Fruit fly (Drosophila melanogaster) whole organism, embryonic: ENCODE data around the gene Ubi-p63E.

Experiments used
- Antp ChIP-seq: fragments of 200-800 bp; sonication (Bioruptor generic); optimal IDR thresholded peaks from 3 replicates; lab custom pipeline; 2016; ENCODE audit warnings: missing biosample characterization, missing genetic modification characterization
- B-H1 ChIP-seq: fragments of 200-800 bp; sonication (Bioruptor generic); IDR thresholded peaks from 3 replicates; pipeline ENCODE4 v1.3.6; 2022; ENCODE audit warnings: missing biosample characterization, missing genetic modification characterization
- BtbVII ChIP-seq: fragments of 200-800 bp; sonication (Bioruptor generic); optimal IDR thresholded peaks from 3 replicates; lab custom pipeline; 2017; ENCODE audit warnings: missing biosample characterization, mild to moderate bottlenecking, missing genetic modification characterization
- CG10147 ChIP-seq: fragments of 200-800 bp; sonication (Bioruptor generic); optimal IDR thresholded peaks from 2 replicates; lab custom pipeline; 2019; ENCODE audit warnings: missing biosample characterization, mild to moderate bottlenecking, missing genetic modification characterization, moderate library complexity
- CG12104 ChIP-seq: fragments of 200-800 bp; sonication (Bioruptor generic); optimal IDR thresholded peaks from 3 replicates; lab custom pipeline; 2016; ENCODE audit warnings: missing biosample characterization, missing genetic modification characterization
- CG14050 ChIP-seq: fragments of 200-800 bp; sonication (Bioruptor generic); IDR thresholded peaks from 3 replicates; pipeline ENCODE4 v1.3.6; 2022; ENCODE audit warnings: missing biosample characterization, missing genetic modification characterization
- CG14710 ChIP-seq: fragments of 200-800 bp; sonication (Bioruptor generic); optimal IDR thresholded peaks from 3 replicates; lab custom pipeline; 2019; ENCODE audit warnings: missing biosample characterization, mild to moderate bottlenecking, missing genetic modification characterization, moderate library complexity
- CG15269 ChIP-seq: fragments of 200-800 bp; sonication (Bioruptor generic); optimal IDR thresholded peaks from 2 replicates; lab custom pipeline; 2018; ENCODE audit warnings: missing biosample characterization, mild to moderate bottlenecking, missing genetic modification characterization, moderate library complexity
- CG15514 ChIP-seq: fragments of 200-800 bp; sonication (Bioruptor generic); optimal IDR thresholded peaks from 3 replicates; lab custom pipeline; 2017; ENCODE audit warnings: missing biosample characterization, missing genetic modification characterization, mild to moderate bottlenecking, moderate library complexity, missing genetic modification reagents
- CG17385 ChIP-seq: fragments of 200-800 bp; sonication (Bioruptor generic); optimal IDR thresholded peaks from 3 replicates; lab custom pipeline; 2018; ENCODE audit warnings: missing biosample characterization, mild to moderate bottlenecking, missing genetic modification characterization
- CG17568 ChIP-seq: fragments of 200-800 bp; sonication (Bioruptor generic); optimal IDR thresholded peaks from 2 replicates; lab custom pipeline; 2018; ENCODE audit warnings: missing biosample characterization, mild to moderate bottlenecking, missing genetic modification characterization, moderate library complexity
- CG17912 ChIP-seq: fragments of 200-800 bp; sonication (Bioruptor generic); optimal IDR thresholded peaks from 2 replicates; lab custom pipeline; 2018; ENCODE audit warnings: missing biosample characterization, mild to moderate bottlenecking, missing genetic modification characterization
- CG18764 ChIP-seq: fragments of 200-800 bp; sonication (Bioruptor generic); optimal IDR thresholded peaks from 3 replicates; lab custom pipeline; 2016; ENCODE audit warnings: missing biosample characterization, missing genetic modification characterization
- CG2712 ChIP-seq: fragments of 200-800 bp; optimal IDR thresholded peaks from 3 replicates; lab custom pipeline; 2019; ENCODE audit warnings: missing biosample characterization, mild to moderate bottlenecking, missing genetic modification characterization, moderate library complexity
- CG33213 ChIP-seq: fragments of 200-800 bp; sonication (Bioruptor generic); optimal IDR thresholded peaks from 3 replicates; lab custom pipeline; 2016; ENCODE audit warnings: missing biosample characterization, missing genetic modification characterization
- CG3995 ChIP-seq: fragments of 200-800 bp; sonication (Bioruptor generic); optimal IDR thresholded peaks from 3 replicates; lab custom pipeline; 2016; ENCODE audit warnings: missing biosample characterization, missing genetic modification characterization
- CG7786 ChIP-seq: fragments of 200-800 bp; sonication (Bioruptor generic); optimal IDR thresholded peaks from 2 replicates; lab custom pipeline; 2016; ENCODE audit warnings: missing biosample characterization, missing genetic modification characterization
- CG8089 ChIP-seq: fragments of 200-800 bp; sonication (Bioruptor generic); optimal IDR thresholded peaks from 3 replicates; lab custom pipeline; 2016; ENCODE audit warnings: missing biosample characterization, missing genetic modification characterization
- CG9215 ChIP-seq: fragments of 200-800 bp; sonication (Bioruptor generic); IDR thresholded peaks from 2 replicates; pipeline ENCODE4 v1.3.6; 2022; ENCODE audit warnings: missing biosample characterization, missing genetic modification characterization
- Dad ChIP-seq: fragments of 200-800 bp; sonication (Bioruptor generic); optimal IDR thresholded peaks from 3 replicates; lab custom pipeline; 2016; ENCODE audit warnings: missing biosample characterization, missing genetic modification characterization
- Deaf1 ChIP-seq: fragments of 200-800 bp; optimal IDR thresholded peaks from 3 replicates; lab custom pipeline; 2019; ENCODE audit warnings: missing biosample characterization, mild to moderate bottlenecking, missing genetic modification characterization, moderate library complexity
- Dfd ChIP-seq, 2 experiments: fragments of >200 bp; optimal IDR thresholded peaks; 2 replicates each; lab custom pipeline; 2017; ENCODE audit warnings: missing biosample characterization in 2 of 2, missing genetic modification characterization in 2 of 2
- Ets65A ChIP-seq: fragments of 200-800 bp; sonication (Bioruptor generic); peaks from one replicate; lab custom pipeline; 2016; ENCODE audit warnings: missing biosample characterization, missing genetic modification characterization
- HLH4C ChIP-seq: fragments of 200-800 bp; sonication (Bioruptor generic); IDR thresholded peaks from 3 replicates; pipeline ENCODE4 v1.3.6; 2022; ENCODE audit warnings: missing biosample characterization, missing genetic modification characterization; ENCODE audit not compliant: partially characterized antibody
- HmgZ ChIP-seq: fragments of 200-800 bp; sonication (Bioruptor generic); optimal IDR thresholded peaks from 2 replicates; lab custom pipeline; 2018; ENCODE audit warnings: missing biosample characterization, mild to moderate bottlenecking, missing genetic modification characterization
- Hmr ChIP-seq: fragments of 200-800 bp; sonication (Bioruptor generic); optimal IDR thresholded peaks from 3 replicates; lab custom pipeline; 2017; ENCODE audit warnings: mild to moderate bottlenecking, missing biosample characterization, missing genetic modification reagents, missing genetic modification characterization
- MTF-1 ChIP-seq: fragments of 200-800 bp; sonication (Bioruptor generic); optimal IDR thresholded peaks from 2 replicates; lab custom pipeline; 2018; ENCODE audit warnings: missing biosample characterization, mild to moderate bottlenecking, missing genetic modification characterization, borderline replicate concordance
- Mes4 ChIP-seq: fragments of 200-800 bp; sonication (Bioruptor generic); optimal IDR thresholded peaks from 2 replicates; lab custom pipeline; 2016; ENCODE audit warnings: missing biosample characterization, missing genetic modification characterization
- Trl ChIP-seq, 3 experiments: fragments of >200 bp in 2 of 3; fragments of 200-800 bp in 1 of 3; sonication (Bioruptor generic) in 1 of 3; optimal IDR thresholded peaks; 2 replicates in 1 of 3; 3 replicates in 2 of 3; lab custom pipeline; 2016 to 2017; ENCODE audit warnings: missing biosample characterization in 1 of 3, missing genetic modification characterization in 1 of 3
- Usf ChIP-seq: fragments of 200-800 bp; sonication (Bioruptor generic); optimal IDR thresholded peaks from 2 replicates; lab custom pipeline; 2017; ENCODE audit warnings: missing genotype, missing biosample characterization, missing genetic modification characterization
- al ChIP-seq: fragments of 200-800 bp; sonication (Bioruptor generic); IDR thresholded peaks from 2 replicates; pipeline ENCODE4 v1.3.6; 2022; ENCODE audit warnings: missing biosample characterization, missing genetic modification characterization
- amos ChIP-seq: fragments of 200-800 bp; sonication (Bioruptor generic); IDR thresholded peaks from 2 replicates; pipeline ENCODE4 v1.3.6; 2022; ENCODE audit warnings: missing biosample characterization, missing genetic modification characterization; ENCODE audit not compliant: partially characterized antibody
- az2 ChIP-seq: fragments of 200-800 bp; sonication (Bioruptor generic); optimal IDR thresholded peaks from 3 replicates; lab custom pipeline; 2016; ENCODE audit warnings: missing biosample characterization, missing genetic modification characterization
- bbx ChIP-seq: fragments of 200-800 bp; sonication (Bioruptor generic); IDR thresholded peaks from 2 replicates; pipeline ENCODE4 v1.3.6; 2022; ENCODE audit warnings: missing biosample characterization, missing genetic modification characterization; ENCODE audit not compliant: partially characterized antibody
- cato ChIP-seq: fragments of 200-800 bp; sonication (Bioruptor generic); optimal IDR thresholded peaks from 2 replicates; lab custom pipeline; 2016; ENCODE audit warnings: missing biosample characterization, missing genetic modification characterization, borderline replicate concordance
- ci ChIP-seq: fragments of 200-800 bp; sonication (Bioruptor generic); IDR thresholded peaks from 3 replicates; pipeline ENCODE4 v1.3.6; 2022; ENCODE audit warnings: missing biosample characterization, missing genetic modification characterization
- dysf ChIP-seq: fragments of 200-800 bp; sonication (Bioruptor generic); IDR thresholded peaks from 3 replicates; pipeline ENCODE4 v1.3.6; 2022; ENCODE audit warnings: missing biosample characterization, missing genetic modification characterization
- ftz-f1 ChIP-seq: fragments of 200-800 bp; sonication (Bioruptor generic); optimal IDR thresholded peaks from 2 replicates; lab custom pipeline; 2016; ENCODE audit warnings: missing biosample characterization, missing genetic modification characterization
- jumu ChIP-seq: fragments of 200-800 bp; sonication (Bioruptor generic); optimal IDR thresholded peaks from 3 replicates; lab custom pipeline; 2016; ENCODE audit warnings: missing biosample characterization, missing genetic modification characterization
- luna ChIP-seq: fragments of 200-800 bp; sonication (Bioruptor generic); optimal IDR thresholded peaks from 2 replicates; lab custom pipeline; 2016; ENCODE audit warnings: missing biosample characterization, missing genetic modification characterization
- pita ChIP-seq: fragments of 200-800 bp; sonication (Bioruptor generic); optimal IDR thresholded peaks from 2 replicates; lab custom pipeline; 2017; ENCODE audit warnings: missing biosample characterization, mild to moderate bottlenecking, missing genetic modification characterization
- prd ChIP-seq, 3 experiments: fragments of >200 bp in 2 of 3; fragments of 200-800 bp in 1 of 3; sonication (Bioruptor generic) in 1 of 3; optimal IDR thresholded peaks in 2 of 3; IDR thresholded peaks in 1 of 3; 2 replicates in 2 of 3; 3 replicates in 1 of 3; pipeline versions ENCODE4 v1.3.6 to Lab custom; 2017 to 2022; ENCODE audit warnings: missing biosample characterization in 1 of 3, missing genetic modification characterization in 1 of 3
- sisA ChIP-seq: fragments of 200-800 bp; sonication (Bioruptor generic); IDR thresholded peaks from 2 replicates; pipeline ENCODE4 v1.3.6; 2022; ENCODE audit warnings: missing biosample characterization, missing genetic modification characterization
- slou ChIP-seq: fragments of 200-800 bp; sonication (Bioruptor generic); optimal IDR thresholded peaks from 3 replicates; lab custom pipeline; 2016; ENCODE audit warnings: missing biosample characterization, missing genetic modification characterization
- sug ChIP-seq: fragments of 200-800 bp; optimal IDR thresholded peaks from 2 replicates; lab custom pipeline; 2019; ENCODE audit warnings: missing biosample characterization, mild to moderate bottlenecking, missing genetic modification characterization, moderate library complexity
- tna ChIP-seq: fragments of 200-800 bp; sonication (Bioruptor generic); IDR thresholded peaks from 2 replicates; pipeline ENCODE4 v1.3.6; 2022; ENCODE audit warnings: missing biosample characterization, missing genetic modification characterization; ENCODE audit not compliant: partially characterized antibody
- trh ChIP-seq: fragments of 200-800 bp; sonication (Bioruptor generic); optimal IDR thresholded peaks from 2 replicates; lab custom pipeline; 2016; ENCODE audit warnings: missing biosample characterization, missing genetic modification characterization
- wek ChIP-seq: fragments of 200-800 bp; sonication (Bioruptor generic); optimal IDR thresholded peaks from 3 replicates; lab custom pipeline; 2018; ENCODE audit warnings: missing biosample characterization, mild to moderate bottlenecking, missing genetic modification characterization, moderate library complexity

Ubi-p63E gene

DNA sequence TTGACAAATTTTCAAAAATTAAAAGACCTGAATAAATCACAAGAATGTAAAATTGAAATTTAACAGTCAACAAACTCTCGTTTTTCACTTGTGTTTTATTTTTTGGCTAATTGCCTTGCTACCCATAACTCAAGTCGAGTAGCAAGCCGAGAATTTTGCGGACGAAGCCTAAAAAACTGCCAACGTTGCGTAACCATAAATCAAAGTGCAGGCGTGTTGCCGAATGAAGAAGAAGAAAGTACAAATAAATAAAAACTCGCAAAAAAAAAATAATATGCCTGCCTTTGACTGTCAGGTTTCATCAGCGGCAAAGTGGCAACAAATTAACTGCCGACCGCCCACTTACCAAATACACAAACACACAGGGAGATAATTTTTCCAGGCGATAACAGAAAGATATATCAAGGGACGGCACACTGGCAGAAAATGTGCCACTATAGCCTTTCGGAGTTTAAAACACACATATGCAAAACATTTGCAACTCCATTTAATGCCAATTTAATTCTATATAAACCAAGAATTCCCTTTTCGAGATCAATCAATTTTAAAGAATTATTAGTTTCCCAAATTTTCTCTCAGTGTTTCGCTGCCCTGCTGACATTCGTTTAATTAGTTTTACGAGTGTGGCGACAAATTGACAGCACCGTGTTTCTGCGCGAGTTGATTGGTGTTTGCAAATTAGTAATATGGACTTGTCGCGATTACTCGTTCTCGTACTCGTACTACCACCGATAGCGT lies 25.4 kb upstream of the Ubi-p63E start (continued):
- peak; percentile 93 for TF ChIP-seq CG7786
- TF ChIP-seq az2 (GFP tag; lab: Kevin White, UChicago): peak; percentile 83
- peak; percentile 92 for TF ChIP-seq Hmr (GFP tag; lab: Kevin White, UChicago)
- no peak for TF ChIP-seq prd (optimal IDR thresholded peaks at IDR 0.05; lab: Kevin White, UChicago)
- TF ChIP-seq prd (GFP tag; IDR thresholded peaks at IDR 0.05; lab: Robert Waterston, UW): peak; percentile 89
- TF ChIP-seq CG10147 (GFP tag; lab: Kevin White, UChicago): peak; percentile 83
- peak; percentile 93 for TF ChIP-seq CG15269 (tag; lab: Kevin White, UChicago)
- peak; percentile 79 for TF ChIP-seq Antp (GFP tag; lab: Kevin White, UChicago)
- peak; percentile 74 for TF ChIP-seq CG33213 (GFP tag; lab: Kevin White, UChicago)
- TF ChIP-seq Deaf1 (tag; lab: Kevin White, UChicago): peak; percentile 55
- peak; percentile 82 for TF ChIP-seq CG14050
- TF ChIP-seq pita (GFP tag; lab: Kevin White, UChicago): no peak
- TF ChIP-seq HmgZ (tag; lab: Kevin White, UChicago): peak; percentile 95
- peak; percentile 56 for TF ChIP-seq wek (GFP tag; lab: Kevin White, UChicago)
- peak; percentile 43 for TF ChIP-seq CG18764 (GFP tag; lab: Kevin White, UChicago)
- TF ChIP-seq Trl (optimal IDR thresholded peaks at IDR 0.05; lab: Kevin White, UChicago): no peak
- TF ChIP-seq Trl (GFP tag; optimal IDR thresholded peaks at IDR 0.05; lab: Kevin White, UChicago): peak; percentile 81
- no peak for TF ChIP-seq amos (GFP tag; lab: Robert Waterston, UW)
- peak; percentile 69 for TF ChIP-seq B-H1 (GFP tag; lab: Robert Waterston, UW)
- TF ChIP-seq CG17912: peak; percentile 20
- TF ChIP-seq HLH4C (GFP tag; lab: Robert Waterston, UW): no peak
- peak; percentile 67 for TF ChIP-seq MTF-1 (GFP tag; lab: Kevin White, UChicago)
- TF ChIP-seq CG17568 (GFP tag; lab: Kevin White, UChicago): peak; percentile 72
- peak; percentile 89 for TF ChIP-seq BtbVII (GFP tag; lab: Kevin White, UChicago)
- TF ChIP-seq CG2712 (tag; lab: Kevin White, UChicago): peak; percentile 68
- peak; percentile 90 for TF ChIP-seq dysf
- peak; percentile 99 for TF ChIP-seq Ets65A (GFP tag; lab: Kevin White, UChicago)
- TF ChIP-seq luna (GFP tag; lab: Kevin White, UChicago): peak; percentile 59
- TF ChIP-seq CG12104: peak; percentile 76
- TF ChIP-seq CG14710 (tag; lab: Kevin White, UChicago): no peak
- TF ChIP-seq sisA (GFP tag; lab: Robert Waterston, UW): peak; percentile 87
- no peak for TF ChIP-seq ftz-f1
- no peak for TF ChIP-seq bbx
- TF ChIP-seq CG8089 (GFP tag; lab: Kevin White, UChicago): peak; percentile 57
- peak; percentile 61 for TF ChIP-seq slou
- peak; percentile 72 for TF ChIP-seq Dad
- TF ChIP-seq tna: no peak
- TF ChIP-seq al (GFP tag; lab: Robert Waterston, UW): peak; percentile 84
- TF ChIP-seq Dfd (GFP tag; optimal IDR thresholded peaks at IDR 0.05; lab: Kevin White, UChicago): no peak
- peak; percentile 92 for TF ChIP-seq ci (GFP tag; lab: Robert Waterston, UW)
- peak; percentile 78 for TF ChIP-seq Mes4 (GFP tag; lab: Kevin White, UChicago)
- TF ChIP-seq sug: peak; percentile 86
- peak; percentile 77 for TF ChIP-seq jumu (GFP tag; lab: Kevin White, UChicago)
- peak; percentile 86 for TF ChIP-seq CG9215 (GFP tag; lab: Robert Waterston, UW)
- TF ChIP-seq cato (GFP tag; lab: Kevin White, UChicago): peak; percentile 42
- peak; percentile 74 for TF ChIP-seq Usf (GFP tag; lab: Kevin White, UChicago)
- peak; percentile 83 for TF ChIP-seq CG15514
- peak; percentile 45 for TF ChIP-seq trh (GFP tag; lab: Kevin White, UChicago)
- TF ChIP-seq CG17385: peak; percentile 87
- peak; percentile 67 for TF ChIP-seq CG3995
